Worm (Caenorhabditis elegans) whole organism, L2 larva: ENCODE results near the gene igeg-1.

Source experiments
- F13H6.1 ChIP-seq: sonication (generic microtip); optimal IDR thresholded peaks from 2 replicates; lab custom pipeline; 2016; ENCODE audit warnings: missing genetic modification characterization, missing compliant biosample characterization
- R02D3.7 ChIP-seq: fragments of 150-350 bp; optimal IDR thresholded peaks from 2 replicates; lab custom pipeline; 2014; ENCODE audit warnings: missing biosample characterization, missing genetic modification characterization
- Y55F3AM.14 ChIP-seq: fragments of 200-800 bp; sonication (Bioruptor generic); optimal IDR thresholded peaks from 2 replicates; lab custom pipeline; 2018; ENCODE audit warnings: mild to moderate bottlenecking, missing genetic modification characterization, missing compliant biosample characterization
- alr-1 ChIP-seq: fragments of 150-350 bp; optimal IDR thresholded peaks from 2 replicates; lab custom pipeline; 2014; ENCODE audit warnings: missing biosample characterization, missing genetic modification characterization
- aly-2 ChIP-seq: fragments of 150-350 bp; optimal IDR thresholded peaks from 2 replicates; lab custom pipeline; 2014; ENCODE audit warnings: missing biosample characterization, missing genetic modification characterization
- ama-1 ChIP-seq: fragments of 150-350 bp; optimal IDR thresholded peaks from 2 replicates; lab custom pipeline; 2018; ENCODE audit warnings: inconsistent platforms
- ceh-16 ChIP-seq: fragments of 150-350 bp; optimal IDR thresholded peaks from 2 replicates; lab custom pipeline; 2014; ENCODE audit warnings: missing biosample characterization, missing genetic modification characterization
- ceh-82 ChIP-seq: fragments of 150-350 bp; optimal IDR thresholded peaks from 2 replicates; lab custom pipeline; 2014; ENCODE audit warnings: missing biosample characterization, missing genetic modification characterization
- crh-2 ChIP-seq: sonication (generic microtip); optimal IDR thresholded peaks from 2 replicates; lab custom pipeline; 2017; ENCODE audit warnings: missing biosample characterization, missing genetic modification characterization
- elt-1 ChIP-seq: fragments of 150-350 bp; optimal IDR thresholded peaks from 2 replicates; lab custom pipeline; 2014; ENCODE audit warnings: missing biosample characterization, missing genetic modification characterization
- elt-3 ChIP-seq: sonication (generic microtip); optimal IDR thresholded peaks from 2 replicates; lab custom pipeline; 2017; ENCODE audit warnings: missing biosample characterization, missing genetic modification characterization
- fos-1 ChIP-seq: fragments of 150-350 bp; optimal IDR thresholded peaks from 2 replicates; lab custom pipeline; 2014; ENCODE audit warnings: missing biosample characterization, missing genetic modification characterization
- gmeb-1 ChIP-seq: fragments of 150-350 bp; optimal IDR thresholded peaks from 2 replicates; lab custom pipeline; 2014; ENCODE audit warnings: missing biosample characterization, missing genetic modification characterization
- lin-11 ChIP-seq: fragments of 150-350 bp; sonication (generic microtip); optimal IDR thresholded peaks from 2 replicates; lab custom pipeline; 2014; ENCODE audit warnings: missing biosample characterization, missing genetic modification characterization, inconsistent platforms, mixed read lengths
- lin-13 ChIP-seq: fragments of 150-350 bp; optimal IDR thresholded peaks from 2 replicates; lab custom pipeline; 2014; ENCODE audit warnings: missing biosample characterization, missing genetic modification reagents, missing genetic modification characterization
- lin-39 ChIP-seq: fragments of 150-350 bp; optimal IDR thresholded peaks from 2 replicates; lab custom pipeline; 2014; ENCODE audit warnings: missing biosample characterization, missing genetic modification reagents, missing genetic modification characterization
- mab-5 ChIP-seq: fragments of 150-350 bp; optimal IDR thresholded peaks from 2 replicates; lab custom pipeline; 2014; ENCODE audit warnings: missing biosample characterization, missing genetic modification characterization
- mbf-1 ChIP-seq: sonication (generic microtip); optimal IDR thresholded peaks from 2 replicates; lab custom pipeline; 2017; ENCODE audit warnings: missing biosample characterization, missing genetic modification characterization
- mdl-1 ChIP-seq, 2 experiments: fragments of 150-350 bp in 1 of 2; sonication (generic microtip) in 1 of 2; optimal IDR thresholded peaks; 2 replicates each; lab custom pipeline; 2017; ENCODE audit warnings: missing biosample characterization in 2 of 2, missing genetic modification characterization in 2 of 2
- nhr-11 ChIP-seq: fragments of 150-350 bp; optimal IDR thresholded peaks from 2 replicates; lab custom pipeline; 2014; ENCODE audit warnings: missing biosample characterization, missing genetic modification characterization
- nhr-21 ChIP-seq: fragments of 150-350 bp; optimal IDR thresholded peaks from 2 replicates; lab custom pipeline; 2014; ENCODE audit warnings: missing biosample characterization, missing genetic modification characterization
- nhr-23 ChIP-seq: fragments of 150-350 bp; optimal IDR thresholded peaks from 2 replicates; lab custom pipeline; 2014; ENCODE audit warnings: missing biosample characterization, missing genetic modification reagents, missing genetic modification characterization
- nhr-77 ChIP-seq: fragments of 150-350 bp; optimal IDR thresholded peaks from 2 replicates; lab custom pipeline; 2014; ENCODE audit warnings: missing biosample characterization, missing genetic modification characterization
- sem-4 ChIP-seq: fragments of 150-350 bp; optimal IDR thresholded peaks from 2 replicates; lab custom pipeline; 2014; ENCODE audit warnings: missing biosample characterization, missing genetic modification reagents, missing genetic modification characterization
- skn-1 ChIP-seq: sonication (generic microtip); optimal IDR thresholded peaks from 2 replicates; lab custom pipeline; 2017; ENCODE audit warnings: missing biosample characterization, missing genetic modification characterization
- sma-3 ChIP-seq: sonication (generic microtip); optimal IDR thresholded peaks from 2 replicates; lab custom pipeline; 2016; ENCODE audit warnings: missing genetic modification reagents, missing genetic modification characterization, missing compliant biosample characterization
- sma-9 ChIP-seq, 2 experiments: fragments of 150-350 bp in 1 of 2; sonication (generic microtip) in 1 of 2; optimal IDR thresholded peaks; 2 replicates each; lab custom pipeline; 2014 to 2016; ENCODE audit warnings: missing genetic modification characterization in 2 of 2, mild to moderate bottlenecking in 1 of 2, missing biosample characterization in 1 of 2, missing compliant biosample characterization in 1 of 2, missing genetic modification reagents in 1 of 2, moderate library complexity in 1 of 2
- snpc-4 ChIP-seq: fragments of 150-350 bp; optimal IDR thresholded peaks from 2 replicates; lab custom pipeline; 2014; ENCODE audit warnings: missing biosample characterization, missing genetic modification characterization
- unc-39 ChIP-seq: fragments of 150-350 bp; optimal IDR thresholded peaks from 2 replicates; lab custom pipeline; 2014; ENCODE audit warnings: missing biosample characterization, missing genetic modification characterization
- unc-62 ChIP-seq: fragments of 150-350 bp; optimal IDR thresholded peaks from 2 replicates; lab custom pipeline; 2014; ENCODE audit warnings: missing biosample characterization, missing genetic modification reagents, missing genetic modification characterization
- zag-1 ChIP-seq: fragments of 150-350 bp; optimal IDR thresholded peaks from 2 replicates; lab custom pipeline; 2014; ENCODE audit warnings: missing biosample characterization, missing genetic modification characterization
- ztf-1 ChIP-seq: fragments of 200-800 bp; sonication (Bioruptor generic); conservative IDR thresholded peaks from 2 replicates; pipeline ENCODE4 v1.3.6; 2022; ENCODE audit warnings: missing genetic modification characterization, missing compliant biosample characterization
- ztf-4 ChIP-seq: fragments of 150-350 bp; optimal IDR thresholded peaks from 2 replicates; lab custom pipeline; 2014; ENCODE audit warnings: missing biosample characterization, missing genetic modification characterization

Gene igeg-1

ce11 chrIV:4551562-4551961, 10.9 kb upstream of the igeg-1 start:
- TF ChIP-seq ceh-82 (tag; lab: Kevin White, UChicago), result no peak
- TF ChIP-seq Y55F3AM.14 (GFP tag; lab: Kevin White, UChicago), result no peak
- no peak for TF ChIP-seq gmeb-1 (tag; lab: Kevin White, UChicago)
- no peak for TF ChIP-seq crh-2 (tag; lab: Kevin White, UChicago)
- no peak for TF ChIP-seq alr-1 (tag; lab: Kevin White, UChicago)
- TF ChIP-seq skn-1 (tag; lab: Kevin White, UChicago), result no peak
- no peak for TF ChIP-seq mbf-1
- no peak for TF ChIP-seq F13H6.1 (tag; lab: Kevin White, UChicago)
- no peak for TF ChIP-seq sma-9 (GFP tag; optimal IDR thresholded peaks at IDR 0.05; lab: Kevin White, UChicago)
- no peak for TF ChIP-seq sma-9 (tag; optimal IDR thresholded peaks at IDR 0.05; lab: Kevin White, UChicago)
- TF ChIP-seq R02D3.7 (tag; lab: Kevin White, UChicago), result no peak
- no peak for TF ChIP-seq fos-1

- TF ChIP-seq mab-5 (tag; lab: Kevin White, UChicago) (no peak), F13H6.1 (tag; lab: Kevin White, UChicago) (no peak), lin-39 (tag; lab: Kevin White, UChicago) (no peak), nhr-21 (tag; lab: Kevin White, UChicago) (no peak), lin-13 (GFP tag; lab: Kevin White, UChicago) (no peak), nhr-11 (tag; lab: Kevin White, UChicago) (no peak), lin-11 (tag; lab: Kevin White, UChicago) (no peak), nhr-23 (tag; lab: Kevin White, UChicago) (no peak), unc-39 (no peak), ama-1 (no peak), ceh-16 (tag; lab: Kevin White, UChicago) (no peak)
Measured at ce11 chrIV:4557130-4557529, 5.3 kb upstream of the igeg-1 start.

- TF ChIP-seq crh-2 (tag; lab: Kevin White, UChicago), result peak; percentile 51
- TF ChIP-seq sem-4, result no peak
- TF ChIP-seq fos-1, result peak; percentile 9
- peak; percentile 39 for TF ChIP-seq F13H6.1 (tag; lab: Kevin White, UChicago)
Measured at ce11 chrIV:4557731-4558130, 4.7 kb upstream of the igeg-1 start.

ce11 chrIV:4559160-4559559, 3.3 kb upstream of the igeg-1 start:
- TF ChIP-seq unc-62 (GFP tag; lab: Kevin White, UChicago), result no peak
- peak; percentile 14 for TF ChIP-seq gmeb-1 (tag; lab: Kevin White, UChicago)
- TF ChIP-seq elt-1 (tag; lab: Kevin White, UChicago), result no peak
- TF ChIP-seq fos-1, result peak; percentile 67

ce11 chrIV:4564541-4564940, 2.1 kb downstream of the igeg-1 start:
- TF ChIP-seq ztf-1 (GFP tag; lab: Robert Waterston, UW) (no peak), lin-39 (tag; lab: Kevin White, UChicago) (no peak), mab-5 (tag; lab: Kevin White, UChicago) (no peak), mdl-1 (tag; optimal IDR thresholded peaks at IDR 0.05; lab: Kevin White, UChicago) (no peak), sem-4 (no peak), nhr-77 (no peak), sma-3 (GFP tag; lab: Kevin White, UChicago) (no peak), mbf-1 (no peak), elt-3 (tag; lab: Kevin White, UChicago) (no peak), crh-2 (tag; lab: Kevin White, UChicago) (no peak), aly-2 (tag; lab: Kevin White, UChicago) (no peak), snpc-4 (tag; lab: Kevin White, UChicago) (no peak), fos-1 (no peak), alr-1 (tag; lab: Kevin White, UChicago) (no peak), ama-1 (no peak)

ce11 chrIV:4565882-4566281, 3.4 kb downstream of the igeg-1 start:
- TF ChIP-seq zag-1 (tag; lab: Kevin White, UChicago) (no peak), mdl-1 (tag; optimal IDR thresholded peaks at IDR 0.05; lab: Kevin White, UChicago) (no peak), nhr-21 (tag; lab: Kevin White, UChicago) (no peak), lin-11 (tag; lab: Kevin White, UChicago) (no peak), unc-62 (GFP tag; lab: Kevin White, UChicago) (no peak), ztf-4 (tag; lab: Kevin White, UChicago) (no peak)
- TF ChIP-seq, all 48 proteins: peak for 0
